Worm (Caenorhabditis elegans) whole organism, L3 larva: ENCODE results near the gene Y39H10A.1.

ENCODE experiments used
- R02D3.7 ChIP-seq: fragments of 150-350 bp; optimal IDR thresholded peaks from 2 replicates; lab custom pipeline; 2014; ENCODE audit warnings: missing biosample characterization, missing genetic modification characterization
- ZK546.5 ChIP-seq: sonication (generic microtip); optimal IDR thresholded peaks from 2 replicates; lab custom pipeline; 2017; ENCODE audit warnings: missing biosample characterization, missing genetic modification characterization
- egl-27 ChIP-seq: sonication (generic microtip); optimal IDR thresholded peaks from 4 replicates; lab custom pipeline; 2017; ENCODE audit warnings: missing biosample characterization, missing genetic modification reagents, missing genetic modification characterization
- fos-1 ChIP-seq: fragments of 150-350 bp; optimal IDR thresholded peaks from 2 replicates; lab custom pipeline; 2014; ENCODE audit warnings: missing biosample characterization, missing genetic modification characterization
- nhr-25 ChIP-seq: sonication (generic microtip); optimal IDR thresholded peaks from 2 replicates; lab custom pipeline; 2017; ENCODE audit warnings: missing biosample characterization, missing genetic modification characterization
- nhr-43 ChIP-seq: sonication (generic microtip); optimal IDR thresholded peaks from 2 replicates; lab custom pipeline; 2016; ENCODE audit warnings: mild to moderate bottlenecking, missing genetic modification characterization, missing compliant biosample characterization; ENCODE audit not compliant: poor library complexity, severe bottlenecking
- skn-1 ChIP-seq: fragments of 150-350 bp; optimal IDR thresholded peaks from 2 replicates; lab custom pipeline; 2014; ENCODE audit warnings: missing biosample characterization, missing genetic modification characterization
- unc-39 ChIP-seq: sonication (generic microtip); optimal IDR thresholded peaks from 4 replicates; lab custom pipeline; 2017; ENCODE audit warnings: missing biosample characterization, missing genetic modification characterization
- unc-62 ChIP-seq: fragments of 150-350 bp; sonication (generic microtip); optimal IDR thresholded peaks from 4 replicates; lab custom pipeline; 2014; ENCODE audit warnings: missing biosample characterization, missing genetic modification reagents, missing genetic modification characterization
- zag-1 ChIP-seq: fragments of 150-350 bp; optimal IDR thresholded peaks from 2 replicates; lab custom pipeline; 2014; ENCODE audit warnings: missing biosample characterization, missing genetic modification characterization

DNA sequence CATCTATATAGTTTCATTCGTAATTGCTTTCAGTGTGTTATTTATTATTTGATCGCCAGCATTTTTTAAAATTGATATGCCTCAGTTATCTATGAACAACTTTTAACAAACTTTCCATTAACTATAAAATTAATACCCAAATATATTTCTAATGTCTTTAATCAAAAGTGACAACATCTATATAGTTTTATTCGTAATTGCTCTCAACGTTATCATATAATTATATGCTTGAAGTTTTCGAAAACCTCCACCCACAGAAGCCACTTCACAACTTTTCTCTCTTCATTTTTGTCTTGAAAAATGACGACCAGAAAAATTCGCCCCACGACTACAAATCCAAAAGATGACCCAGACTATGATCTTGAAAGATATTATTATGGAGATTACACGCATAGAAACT, 41.3 kb downstream of the Y39H10A.1 start, which contains the start of gene srw-6:
- no peak for TF ChIP-seq egl-27 (tag; lab: Kevin White, UChicago)
- no peak for TF ChIP-seq fos-1 (tag; lab: Kevin White, UChicago)
- TF ChIP-seq unc-62: no peak
- no peak for TF ChIP-seq ZK546.5 (tag; lab: Kevin White, UChicago)
- TF ChIP-seq nhr-43 (tag; lab: Kevin White, UChicago): no peak
- TF ChIP-seq unc-39 (tag; lab: Kevin White, UChicago): no peak
- no peak for TF ChIP-seq R02D3.7 (tag; lab: Kevin White, UChicago)
- no peak for TF ChIP-seq zag-1 (tag; lab: Kevin White, UChicago)
- no peak for TF ChIP-seq skn-1 (tag; lab: Kevin White, UChicago)
- no peak for TF ChIP-seq nhr-25 (tag; lab: Kevin White, UChicago)
